Worm (Caenorhabditis elegans) whole organism, young adult: ENCODE measurements around the gene F49H6.8.

Experiments
- B0261.1 ChIP-seq: sonication (generic microtip); optimal IDR thresholded peaks from 2 replicates; lab custom pipeline; 2016; ENCODE audit warnings: mild to moderate bottlenecking, missing genetic modification characterization, moderate library complexity, missing compliant biosample characterization
- F22D6.2 ChIP-seq: sonication (generic microtip); optimal IDR thresholded peaks from 2 replicates; lab custom pipeline; 2016; ENCODE audit warnings: mild to moderate bottlenecking, missing genetic modification characterization, missing compliant biosample characterization
- F57C9.4 ChIP-seq: sonication (generic microtip); optimal IDR thresholded peaks from 2 replicates; lab custom pipeline; 2017; ENCODE audit warnings: mild to moderate bottlenecking, missing genetic modification characterization, missing compliant biosample characterization
- K11D2.4 ChIP-seq: fragments of 200-800 bp; sonication (Bioruptor generic); IDR thresholded peaks from 2 replicates; pipeline ENCODE4 v1.3.6; 2022; ENCODE audit warnings: missing genetic modification reagents, missing genetic modification characterization, missing compliant biosample characterization
- ama-1 ChIP-seq, 3 experiments: fragments of 150-350 bp in 1 of 3; sonication (generic microtip) in 2 of 3; optimal IDR thresholded peaks; 2 replicates each; lab custom pipeline; 2014 to 2018; ENCODE audit warnings: missing biosample characterization in 2 of 3, missing genetic modification characterization in 2 of 3, missing genetic modification reagents in 2 of 3
- ceh-40 ChIP-seq: fragments of 200-800 bp; sonication (Bioruptor generic); IDR thresholded peaks from 2 replicates; pipeline ENCODE4 v1.3.6; 2022; ENCODE audit warnings: missing genetic modification characterization, missing compliant biosample characterization
- ekl-4 ChIP-seq: fragments of 200-800 bp; sonication (Bioruptor generic); IDR thresholded peaks from 2 replicates; pipeline ENCODE4 v1.3.6; 2022; ENCODE audit warnings: missing genetic modification reagents, missing genetic modification characterization, missing compliant biosample characterization
- lin-26 ChIP-seq: fragments of 200-800 bp; sonication (Bioruptor generic); IDR thresholded peaks from 2 replicates; pipeline ENCODE4 v1.3.6; 2022; ENCODE audit warnings: missing genetic modification reagents, missing genetic modification characterization, missing compliant biosample characterization
- nhr-90 ChIP-seq: sonication (generic microtip); optimal IDR thresholded peaks from 2 replicates; lab custom pipeline; 2016; ENCODE audit warnings: missing genotype, mild to moderate bottlenecking, missing genetic modification characterization, missing compliant biosample characterization
- rec-8 ChIP-seq, 2 experiments: sonication (generic microtip); optimal IDR thresholded peaks; 2 replicates each; lab custom pipeline; 2016; ENCODE audit warnings: mild to moderate bottlenecking in 2 of 2, missing genetic modification characterization in 2 of 2, missing genetic modification reagents in 2 of 2, missing genotype in 2 of 2, missing biosample characterization in 1 of 2, missing compliant biosample characterization in 1 of 2, moderate library complexity in 1 of 2
- repo-1 ChIP-seq: sonication (generic microtip); optimal IDR thresholded peaks from 2 replicates; lab custom pipeline; 2017; ENCODE audit warnings: mild to moderate bottlenecking, missing genetic modification characterization, missing compliant biosample characterization
- snpc-4 ChIP-seq, 5 experiments: fragments of 150-350 bp in 1 of 5; sonication (generic microtip) in 4 of 5; optimal IDR thresholded peaks; 2 replicates each; lab custom pipeline; 2014 to 2018; ENCODE audit warnings: missing genetic modification characterization in 5 of 5, missing biosample characterization in 3 of 5, antibody characterized with exemption in 2 of 5, mild to moderate bottlenecking in 2 of 5, missing compliant biosample characterization in 2 of 5, missing genotype in 2 of 5, moderate library complexity in 2 of 5, missing genetic modification reagents in 1 of 5
- tlf-1 ChIP-seq: fragments of 200-800 bp; sonication (Bioruptor generic); optimal IDR thresholded peaks from 2 replicates; lab custom pipeline; 2018; ENCODE audit warnings: mild to moderate bottlenecking, missing genetic modification characterization, missing compliant biosample characterization
- unc-62 ChIP-seq: fragments of 150-350 bp; optimal IDR thresholded peaks from 2 replicates; lab custom pipeline; 2014; ENCODE audit warnings: missing biosample characterization, missing genetic modification reagents, missing genetic modification characterization

DNA sequence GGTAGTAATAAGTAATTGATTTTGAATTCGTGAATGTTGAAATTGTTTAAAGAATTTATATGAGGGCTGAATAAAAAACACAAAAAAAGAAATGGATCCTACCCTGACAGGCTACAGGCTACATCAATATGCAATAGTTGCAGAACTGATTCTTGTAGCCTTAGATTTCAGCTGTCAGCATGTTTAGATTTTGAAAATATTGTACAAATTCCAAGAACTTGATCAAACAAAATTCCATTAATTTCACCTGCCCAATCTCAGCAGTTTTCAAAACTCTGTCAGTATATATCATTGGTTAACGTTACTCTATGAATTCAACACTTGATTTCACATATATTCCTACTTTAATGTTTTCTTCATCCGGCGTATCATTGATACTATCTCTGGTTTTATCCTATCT is 8.0 kb upstream of the F49H6.8 start:
- TF ChIP-seq ama-1 (optimal IDR thresholded peaks at IDR 0.05; lab: Kevin White, UChicago): no peak
- TF ChIP-seq ama-1 (GFP tag; optimal IDR thresholded peaks at IDR 0.05; lab: Kevin White, UChicago): no peak
- no peak for TF ChIP-seq nhr-90 (tag; lab: Kevin White, UChicago)
- TF ChIP-seq B0261.1 (tag; lab: Kevin White, UChicago): no peak
- TF ChIP-seq K11D2.4 (GFP tag; lab: Robert Waterston, UW): no peak
- no peak for TF ChIP-seq F22D6.2 (tag; lab: Kevin White, UChicago)
- TF ChIP-seq unc-62 (GFP tag; lab: Kevin White, UChicago): no peak
- no peak for TF ChIP-seq repo-1 (tag; lab: Kevin White, UChicago)
- no peak for TF ChIP-seq snpc-4 (GFP tag; optimal IDR thresholded peaks at IDR 0.05; lab: Kevin White, UChicago)
- no peak for TF ChIP-seq snpc-4 (tag; optimal IDR thresholded peaks at IDR 0.05; lab: Kevin White, UChicago)
- TF ChIP-seq ceh-40 (GFP tag; lab: Robert Waterston, UW): no peak
- TF ChIP-seq F57C9.4 (tag; lab: Kevin White, UChicago): no peak
- no peak for TF ChIP-seq ekl-4 (GFP tag; lab: Robert Waterston, UW)
- no peak for TF ChIP-seq rec-8 (tag; optimal IDR thresholded peaks at IDR 0.05; lab: Kevin White, UChicago)
- TF ChIP-seq tlf-1 (GFP tag; lab: Kevin White, UChicago): no peak
- TF ChIP-seq lin-26 (GFP tag; lab: Robert Waterston, UW): no peak
